Worm (Caenorhabditis elegans) whole organism, L1 larva: Measurements from ENCODE around the gene clec-189.

Experiments
- C04F5.9 ChIP-seq: sonication (generic microtip); optimal IDR thresholded peaks from 2 replicates; lab custom pipeline; 2016; ENCODE audit warnings: missing genetic modification characterization, missing compliant biosample characterization
- Y116A8C.19 ChIP-seq: sonication (generic microtip); optimal IDR thresholded peaks from 2 replicates; lab custom pipeline; 2016; ENCODE audit warnings: missing compliant biosample characterization, missing genetic modification characterization, borderline replicate concordance
- alr-1 ChIP-seq: fragments of 200-800 bp; sonication (Bioruptor generic); optimal IDR thresholded peaks from 2 replicates; lab custom pipeline; 2018; ENCODE audit warnings: borderline replicate concordance, mild to moderate bottlenecking, missing genetic modification characterization, missing compliant biosample characterization
- ama-1 ChIP-seq: fragments of 150-350 bp; optimal IDR thresholded peaks from 2 replicates; lab custom pipeline; 2014
- blmp-1 ChIP-seq: fragments of 150-350 bp; optimal IDR thresholded peaks from 2 replicates; lab custom pipeline; 2014; ENCODE audit warnings: missing biosample characterization, missing genetic modification characterization
- ceh-8 ChIP-seq: fragments of 200-800 bp; sonication (Bioruptor generic); optimal IDR thresholded peaks from 2 replicates; lab custom pipeline; 2018; ENCODE audit warnings: mild to moderate bottlenecking, missing genetic modification characterization, moderate library complexity, missing compliant biosample characterization
- ceh-88 ChIP-seq: fragments of 200-800 bp; sonication (Bioruptor generic); IDR thresholded peaks from 2 replicates; pipeline ENCODE4 v1.3.6; 2022; ENCODE audit warnings: missing genetic modification characterization, missing compliant biosample characterization
- efl-1 ChIP-seq, 4 experiments: fragments of 150-350 bp; optimal IDR thresholded peaks in 3 of 4; peaks in 1 of 4; 1 replicate in 1 of 4; 2 replicates in 3 of 4; lab custom pipeline; 2014; ENCODE audit warnings: missing biosample characterization in 2 of 4, missing genetic modification characterization in 2 of 4, missing genetic modification reagents in 2 of 4
- efl-3 ChIP-seq: fragments of 200-800 bp; sonication (Bioruptor generic); optimal IDR thresholded peaks from 2 replicates; lab custom pipeline; 2018; ENCODE audit warnings: mild to moderate bottlenecking, missing genetic modification characterization, missing compliant biosample characterization
- fkh-4 ChIP-seq: sonication (generic microtip); optimal IDR thresholded peaks from 2 replicates; lab custom pipeline; 2016; ENCODE audit warnings: missing compliant biosample characterization, missing genetic modification characterization, borderline replicate concordance
- fkh-8 ChIP-seq: sonication (generic microtip); optimal IDR thresholded peaks from 2 replicates; lab custom pipeline; 2016; ENCODE audit warnings: mild to moderate bottlenecking, missing genetic modification characterization, missing compliant biosample characterization
- fos-1 ChIP-seq: fragments of 150-350 bp; optimal IDR thresholded peaks from 2 replicates; lab custom pipeline; 2014; ENCODE audit warnings: missing biosample characterization, missing genetic modification characterization
- grh-1 ChIP-seq: fragments of 200-800 bp; sonication (Bioruptor generic); IDR thresholded peaks from 2 replicates; pipeline ENCODE4 v1.3.6; 2022; ENCODE audit warnings: missing genetic modification reagents, missing genetic modification characterization, missing compliant biosample characterization
- hlh-17 ChIP-seq: fragments of 200-800 bp; sonication (Bioruptor generic); optimal IDR thresholded peaks from 2 replicates; lab custom pipeline; 2018; ENCODE audit warnings: missing genetic modification characterization, mild to moderate bottlenecking, missing compliant biosample characterization, moderate library complexity, borderline replicate concordance
- hlh-4 ChIP-seq: sonication (generic microtip); optimal IDR thresholded peaks from 2 replicates; lab custom pipeline; 2016; ENCODE audit warnings: mild to moderate bottlenecking, missing genetic modification characterization, missing compliant biosample characterization
- irx-1 ChIP-seq: sonication (generic microtip); optimal IDR thresholded peaks from 2 replicates; lab custom pipeline; 2016; ENCODE audit warnings: missing genetic modification characterization, missing compliant biosample characterization
- jun-1 ChIP-seq: fragments of 150-350 bp; optimal IDR thresholded peaks from 2 replicates; lab custom pipeline; 2014; ENCODE audit warnings: missing biosample characterization, missing genetic modification reagents, missing genetic modification characterization
- lin-14 ChIP-seq: fragments of 200-800 bp; sonication (Bioruptor generic); optimal IDR thresholded peaks from 2 replicates; lab custom pipeline; 2018; ENCODE audit warnings: mild to moderate bottlenecking, missing genetic modification characterization, moderate library complexity, missing compliant biosample characterization
- lir-3 ChIP-seq: sonication (generic microtip); optimal IDR thresholded peaks from 2 replicates; lab custom pipeline; 2016; ENCODE audit warnings: mild to moderate bottlenecking, missing genetic modification characterization, moderate library complexity, missing compliant biosample characterization; ENCODE audit not compliant: poor library complexity
- mdl-1 ChIP-seq, 2 experiments: fragments of 150-350 bp; optimal IDR thresholded peaks; 2 replicates each; lab custom pipeline; 2014 to 2017; ENCODE audit warnings: missing biosample characterization in 2 of 2, missing genetic modification characterization in 2 of 2, inconsistent platforms in 1 of 2
- nhr-28 ChIP-seq: fragments of 150-350 bp; optimal IDR thresholded peaks from 2 replicates; lab custom pipeline; 2014; ENCODE audit warnings: missing biosample characterization, missing genetic modification characterization
- nhr-47 ChIP-seq: sonication (generic microtip); optimal IDR thresholded peaks from 2 replicates; lab custom pipeline; 2016; ENCODE audit warnings: mild to moderate bottlenecking, missing genetic modification characterization, moderate library complexity, missing compliant biosample characterization
- nhr-76 ChIP-seq: sonication (generic microtip); optimal IDR thresholded peaks from 2 replicates; lab custom pipeline; 2017; ENCODE audit warnings: missing biosample characterization, missing genetic modification characterization
- nhr-85 ChIP-seq: sonication (generic microtip); peaks from one replicate; lab custom pipeline; 2016; ENCODE audit warnings: missing genetic modification characterization, inconsistent platforms, missing compliant biosample characterization
- sox-4 ChIP-seq: sonication (generic microtip); optimal IDR thresholded peaks from 2 replicates; lab custom pipeline; 2016; ENCODE audit warnings: missing genetic modification characterization, missing compliant biosample characterization
- swsn-7 ChIP-seq: sonication (generic microtip); optimal IDR thresholded peaks from 2 replicates; lab custom pipeline; 2016; ENCODE audit warnings: missing genetic modification characterization, missing compliant biosample characterization
- tbx-2 ChIP-seq: sonication (generic microtip); optimal IDR thresholded peaks from 2 replicates; lab custom pipeline; 2016; ENCODE audit warnings: missing genetic modification characterization, missing compliant biosample characterization
- unc-130 ChIP-seq: fragments of 150-350 bp; optimal IDR thresholded peaks from 2 replicates; lab custom pipeline; 2017; ENCODE audit warnings: missing biosample characterization, missing genetic modification characterization, inconsistent platforms
- unc-62 ChIP-seq: fragments of 150-350 bp; optimal IDR thresholded peaks from 2 replicates; lab custom pipeline; 2014; ENCODE audit warnings: missing biosample characterization, missing genetic modification reagents, missing genetic modification characterization
- xbp-1 ChIP-seq: sonication (generic microtip); optimal IDR thresholded peaks from 2 replicates; lab custom pipeline; 2016; ENCODE audit warnings: missing genetic modification characterization, missing compliant biosample characterization
- ztf-4 ChIP-seq: fragments of 150-350 bp; optimal IDR thresholded peaks from 2 replicates; lab custom pipeline; 2014; ENCODE audit warnings: missing biosample characterization, missing genetic modification characterization

The clec-189 gene

DNA sequence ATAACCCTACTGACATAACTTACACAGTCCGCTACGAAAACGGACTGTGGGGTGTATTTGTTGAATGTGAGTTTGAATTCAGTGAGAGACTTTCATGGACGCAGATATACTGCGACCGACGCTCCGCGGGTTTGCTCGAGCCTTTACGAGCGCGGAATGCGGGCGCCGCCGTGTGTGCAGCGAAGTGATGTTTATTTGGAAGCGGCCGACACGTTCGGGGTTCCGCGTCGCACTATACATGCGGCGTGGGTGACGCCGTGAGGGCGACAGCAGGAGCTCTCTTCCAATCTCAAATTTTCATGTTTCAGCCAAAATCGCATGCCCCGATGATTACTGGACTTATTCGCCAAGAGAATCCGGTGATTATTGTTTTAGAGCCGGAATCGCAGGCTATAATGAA, 1.4 kb upstream of the clec-189 start:
- no peak for TF ChIP-seq nhr-85 (tag; lab: Kevin White, UChicago)
- no peak for TF ChIP-seq irx-1 (tag; lab: Kevin White, UChicago)
- TF ChIP-seq blmp-1 (tag; lab: Kevin White, UChicago) = no peak
- no peak for TF ChIP-seq fkh-4 (tag; lab: Kevin White, UChicago)
- TF ChIP-seq ceh-8 = no peak
- TF ChIP-seq unc-62 (GFP tag; lab: Kevin White, UChicago) = no peak
- no peak for TF ChIP-seq ztf-4
- no peak for TF ChIP-seq unc-130 (tag; lab: Kevin White, UChicago)
- no peak for TF ChIP-seq lin-14 (GFP tag; lab: Kevin White, UChicago)
- no peak for TF ChIP-seq tbx-2 (tag; lab: Kevin White, UChicago)
- TF ChIP-seq Y116A8C.19 (tag; lab: Kevin White, UChicago) = no peak
- no peak for TF ChIP-seq grh-1
- no peak for TF ChIP-seq nhr-76 (tag; lab: Kevin White, UChicago)
- no peak for TF ChIP-seq hlh-17 (GFP tag; lab: Kevin White, UChicago)
- TF ChIP-seq, all 84 proteins: peak for 0

DNA sequence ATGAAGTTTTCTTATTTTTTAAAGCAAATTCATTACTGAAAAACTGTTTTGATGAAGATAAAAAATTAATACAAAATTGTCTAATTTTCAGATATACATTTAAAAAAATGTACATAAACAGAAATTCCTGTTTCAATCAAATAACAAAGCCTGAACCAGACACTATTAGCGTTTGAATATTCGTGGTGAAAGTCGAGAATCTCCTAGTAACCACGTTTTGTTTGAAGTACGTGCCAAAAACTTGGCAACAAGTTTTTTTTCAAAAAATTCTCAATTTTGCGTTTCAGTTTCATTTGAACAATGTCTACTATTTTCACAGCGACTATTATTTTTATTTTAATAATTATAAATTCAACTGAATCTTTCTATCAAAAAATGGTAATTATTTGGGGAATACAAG, 2.2 kb downstream of the clec-189 start, which contains the start of gene M199.7:
Gene M199.7, plus strand, starts transcription at position 301 of the 400 bp plus-strand sequence.
- TF ChIP-seq nhr-76 (tag; lab: Kevin White, UChicago) (no peak), lir-3 (tag; lab: Kevin White, UChicago) (no peak)

- TF ChIP-seq Y116A8C.19 (tag; lab: Kevin White, UChicago) = no peak
- TF ChIP-seq nhr-47 (tag; lab: Kevin White, UChicago) = no peak
- no peak for TF ChIP-seq tbx-2 (tag; lab: Kevin White, UChicago)
- no peak for TF ChIP-seq unc-62 (GFP tag; lab: Kevin White, UChicago)
- TF ChIP-seq blmp-1 (tag; lab: Kevin White, UChicago) = no peak
- TF ChIP-seq ceh-88 (GFP tag; lab: Robert Waterston, UW) = no peak
- TF ChIP-seq efl-1 (optimal IDR thresholded peaks at IDR 0.05; lab: Kevin White, UChicago) = no peak
- TF ChIP-seq efl-1 (GFP tag; optimal IDR thresholded peaks at IDR 0.05 in 1 of 2; lab: Kevin White, UChicago) = no peak
- no peak for TF ChIP-seq jun-1
- no peak for TF ChIP-seq ceh-8
- TF ChIP-seq mdl-1 (tag; optimal IDR thresholded peaks at IDR 0.05; lab: Kevin White, UChicago) = no peak
- TF ChIP-seq fkh-8 (tag; lab: Kevin White, UChicago) = no peak
- no peak for TF ChIP-seq fos-1 (tag; lab: Kevin White, UChicago)
Observed at ce11 chrIV:15126021-15126420, 5.4 kb downstream of the clec-189 start, which contains the start of gene clec-190. clec-190 (minus strand) TSS chrIV:15126121.

DNA sequence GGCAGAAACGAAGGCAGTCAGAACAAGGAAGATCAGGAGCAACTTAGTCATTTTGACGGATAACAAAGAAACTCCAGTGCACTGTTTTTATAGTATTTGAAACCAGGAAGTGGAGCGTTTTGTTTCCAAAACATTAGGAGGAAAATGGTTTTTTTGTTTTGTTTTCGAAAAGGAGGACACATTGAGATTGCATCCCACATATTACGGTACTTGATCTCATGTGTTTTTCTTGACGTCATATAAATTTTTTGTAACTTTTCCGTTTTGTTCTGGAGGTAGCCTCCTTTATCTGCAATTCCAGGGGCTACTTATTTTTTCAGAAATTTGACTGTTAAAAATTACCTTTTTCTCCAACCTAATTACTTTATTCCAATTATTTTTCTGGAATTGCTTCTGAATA, 7.1 kb downstream of the clec-189 start, which contains the start of gene M199.9:
Gene M199.9, minus strand, starts transcription at position 101 of the 400 bp plus-strand sequence.
- TF ChIP-seq hlh-4 (tag; lab: Kevin White, UChicago) = no peak
- no peak for TF ChIP-seq swsn-7
- TF ChIP-seq sox-4 (tag; lab: Kevin White, UChicago) = no peak
- no peak for TF ChIP-seq mdl-1 (tag; optimal IDR thresholded peaks at IDR 0.05; lab: Kevin White, UChicago)
- TF ChIP-seq lin-14 (GFP tag; lab: Kevin White, UChicago) = no peak
- TF ChIP-seq efl-3 = no peak

- no peak for TF ChIP-seq ama-1
- no peak for TF ChIP-seq efl-1 (optimal IDR thresholded peaks at IDR 0.05; lab: Kevin White, UChicago)
- no peak for TF ChIP-seq efl-1 (GFP tag; optimal IDR thresholded peaks at IDR 0.05 in 1 of 2; lab: Kevin White, UChicago)
- no peak for TF ChIP-seq xbp-1 (tag; lab: Kevin White, UChicago)
- TF ChIP-seq lir-3 (tag; lab: Kevin White, UChicago) = no peak
- no peak for TF ChIP-seq nhr-28 (tag; lab: Kevin White, UChicago)
- no peak for TF ChIP-seq C04F5.9
- TF ChIP-seq alr-1 = no peak
- TF ChIP-seq hlh-4 (tag; lab: Kevin White, UChicago) = no peak
Observed at ce11 chrIV:15131697-15132096, 11.1 kb downstream of the clec-189 start, which contains the start of gene col-135. col-135 (minus strand) TSS chrIV:15131797.
